Worm (Caenorhabditis elegans) whole organism, early embryonic: ENCODE measurements around the gene Y54G11A.14.
"Not testable (repeated sequence)": the region's sequence is repeated elsewhere in the genome, so short reads cannot be mapped to it uniquely, and the experiment has no call there.

Experiments used
- ama-1 ChIP-seq: fragments of 150-350 bp; optimal IDR thresholded peaks from 2 replicates; lab custom pipeline; 2014
- flt-1 ChIP-seq: fragments of 200-800 bp; sonication (Bioruptor generic); IDR thresholded peaks from 2 replicates; pipeline ENCODE4 v1.3.6; 2022; ENCODE audit warnings: missing genetic modification characterization, missing compliant biosample characterization
- hnd-1 ChIP-seq: sonication (generic microtip); optimal IDR thresholded peaks from 2 replicates; lab custom pipeline; 2016; ENCODE audit warnings: missing genetic modification characterization, missing compliant biosample characterization
- pes-1 ChIP-seq: fragments of 200-800 bp; sonication (Bioruptor generic); IDR thresholded peaks from 2 replicates; pipeline ENCODE4 v1.3.6; 2022; ENCODE audit warnings: missing genetic modification reagents, missing genetic modification characterization, missing compliant biosample characterization
- sea-1 ChIP-seq: fragments of 200-800 bp; sonication (Bioruptor generic); conservative IDR thresholded peaks from 2 replicates; pipeline ENCODE4 v1.3.6; 2022; ENCODE audit warnings: missing genetic modification characterization, missing compliant biosample characterization

ce11 chrII:14344166-14344565 lies 26.2 kb downstream of the Y54G11A.14 start, which contains the start of gene ddl-3:
- not testable (repeated sequence) for TF ChIP-seq flt-1 (GFP tag; lab: Robert Waterston, UW); sea-1; hnd-1 (tag; lab: Kevin White, UChicago); pes-1 (GFP tag; lab: Robert Waterston, UW); ama-1 (lab: Kevin White, UChicago)
